Worm (Caenorhabditis elegans) whole organism, L4 larva: Measurements from ENCODE around the gene got-1.2.
A peak's percentile ranks its signal among the peaks of the same experiment; 100 is the strongest.

Source experiments
- D1046.2 ChIP-seq: fragments of 200-800 bp; sonication (Bioruptor generic); IDR thresholded peaks from 2 replicates; pipeline ENCODE4 v1.3.6; 2022; ENCODE audit warnings: missing genetic modification characterization, missing compliant biosample characterization
- F10B5.3 ChIP-seq: sonication (generic microtip); optimal IDR thresholded peaks from 2 replicates; lab custom pipeline; 2016; ENCODE audit warnings: mild to moderate bottlenecking, missing genetic modification characterization, missing compliant biosample characterization
- F44E2.7 ChIP-seq: fragments of 200-800 bp; sonication (Bioruptor generic); IDR thresholded peaks from 2 replicates; pipeline ENCODE4 v2.1.2; 2022; ENCODE audit warnings: missing genetic modification characterization, missing compliant biosample characterization
- F49E8.2 ChIP-seq: sonication (generic microtip); optimal IDR thresholded peaks from 2 replicates; lab custom pipeline; 2016; ENCODE audit warnings: missing compliant biosample characterization, mild to moderate bottlenecking, missing genetic modification characterization, borderline replicate concordance
- T26A8.4 ChIP-seq: fragments of 200-800 bp; sonication (Bioruptor generic); IDR thresholded peaks from 2 replicates; pipeline ENCODE4 v1.3.6; 2022; ENCODE audit warnings: missing genetic modification characterization, missing compliant biosample characterization
- Y105C5A.15 ChIP-seq: fragments of 200-800 bp; sonication (Bioruptor generic); IDR thresholded peaks from 2 replicates; pipeline ENCODE4 v1.3.6; 2022; ENCODE audit warnings: missing genetic modification characterization, missing compliant biosample characterization
- Y48G9A.11 ChIP-seq: fragments of 200-800 bp; sonication (Bioruptor generic); IDR thresholded peaks from 2 replicates; pipeline ENCODE4 v1.3.6; 2022; ENCODE audit warnings: missing genetic modification reagents, missing genetic modification characterization, missing compliant biosample characterization
- Y5F2A.4 ChIP-seq: fragments of 200-800 bp; sonication (Bioruptor generic); optimal IDR thresholded peaks from 2 replicates; lab custom pipeline; 2018; ENCODE audit warnings: mild to moderate bottlenecking, missing genetic modification characterization, missing compliant biosample characterization
- aha-1 ChIP-seq: fragments of 150-350 bp; peaks from one replicate; lab custom pipeline; 2014; ENCODE audit warnings: missing biosample characterization, missing genetic modification characterization
- ceh-32 ChIP-seq: sonication (generic microtip); optimal IDR thresholded peaks from 2 replicates; lab custom pipeline; 2016; ENCODE audit warnings: mild to moderate bottlenecking, missing genetic modification characterization, missing compliant biosample characterization; ENCODE audit not compliant: poor library complexity
- ceh-82 ChIP-seq: sonication (generic microtip); optimal IDR thresholded peaks from 2 replicates; lab custom pipeline; 2017; ENCODE audit warnings: missing biosample characterization, missing genetic modification characterization
- ces-1 ChIP-seq: fragments of 150-350 bp; sonication (generic microtip); optimal IDR thresholded peaks from 4 replicates; lab custom pipeline; 2014; ENCODE audit warnings: missing biosample characterization, missing genetic modification reagents, missing genetic modification characterization
- cey-2 ChIP-seq: sonication (generic microtip); optimal IDR thresholded peaks from 3 replicates; lab custom pipeline; 2017; ENCODE audit warnings: missing genetic modification characterization, mild to moderate bottlenecking, missing compliant biosample characterization, antibody characterized with exemption, borderline replicate concordance; ENCODE audit not compliant: insufficient read depth
- daf-12 ChIP-seq: fragments of 150-350 bp; optimal IDR thresholded peaks from 2 replicates; lab custom pipeline; 2014; ENCODE audit warnings: missing biosample characterization, missing genetic modification reagents, missing genetic modification characterization
- daf-16 ChIP-seq, 3 experiments: sonication (generic microtip); optimal IDR thresholded peaks; 2 replicates each; lab custom pipeline; 2016 to 2017; ENCODE audit warnings: missing genetic modification characterization in 3 of 3, missing genetic modification reagents in 3 of 3, mild to moderate bottlenecking in 2 of 3, missing compliant biosample characterization in 2 of 3, missing biosample characterization in 1 of 3, moderate library complexity in 1 of 3
- daf-19 ChIP-seq: fragments of 200-800 bp; sonication (Bioruptor generic); conservative IDR thresholded peaks from 2 replicates; pipeline ENCODE4 v1.3.6; 2022; ENCODE audit warnings: missing genetic modification characterization, missing compliant biosample characterization
- dmd-6 ChIP-seq: fragments of 200-800 bp; sonication (Bioruptor generic); IDR thresholded peaks from 2 replicates; pipeline ENCODE4 v1.3.6; 2022; ENCODE audit warnings: missing genetic modification reagents, missing genetic modification characterization, missing compliant biosample characterization
- dpl-1 ChIP-seq: fragments of 150-350 bp; optimal IDR thresholded peaks from 2 replicates; lab custom pipeline; 2014; ENCODE audit warnings: missing biosample characterization, missing genetic modification reagents, missing genetic modification characterization
- egl-27 ChIP-seq: sonication (generic microtip); optimal IDR thresholded peaks from 3 replicates; lab custom pipeline; 2017; ENCODE audit warnings: missing biosample characterization, missing genetic modification reagents, missing genetic modification characterization
- egl-43 ChIP-seq: fragments of 200-800 bp; sonication (Bioruptor generic); IDR thresholded peaks from 2 replicates; pipeline ENCODE4 v1.3.6; 2022; ENCODE audit warnings: missing genetic modification reagents, missing genetic modification characterization, missing compliant biosample characterization
- gei-8 ChIP-seq: fragments of 200-800 bp; sonication (Bioruptor generic); optimal IDR thresholded peaks from 2 replicates; lab custom pipeline; 2018; ENCODE audit warnings: mild to moderate bottlenecking, missing genetic modification characterization, missing compliant biosample characterization
- hif-1 ChIP-seq, 2 experiments: sonication (generic microtip); optimal IDR thresholded peaks; 2 replicates each; lab custom pipeline; 2016 to 2017; ENCODE audit warnings: missing compliant biosample characterization in 2 of 2, missing genetic modification characterization in 2 of 2, missing genetic modification reagents in 2 of 2, missing genotype in 2 of 2, mild to moderate bottlenecking in 1 of 2
- hlh-11 ChIP-seq: fragments of 200-800 bp; sonication (Bioruptor generic); optimal IDR thresholded peaks from 2 replicates; lab custom pipeline; 2018; ENCODE audit warnings: mild to moderate bottlenecking, missing genetic modification characterization, missing compliant biosample characterization
- hmg-1.1 ChIP-seq: fragments of 200-800 bp; sonication (Bioruptor generic); IDR thresholded peaks from 2 replicates; pipeline ENCODE4 v1.3.6; 2022; ENCODE audit warnings: missing genetic modification reagents, missing genetic modification characterization, missing compliant biosample characterization
- lin-13 ChIP-seq: fragments of 150-350 bp; optimal IDR thresholded peaks from 2 replicates; lab custom pipeline; 2014; ENCODE audit warnings: missing biosample characterization, missing genetic modification reagents, missing genetic modification characterization
- lir-3 ChIP-seq: sonication (generic microtip); optimal IDR thresholded peaks from 2 replicates; lab custom pipeline; 2016; ENCODE audit warnings: mild to moderate bottlenecking, missing genetic modification characterization, missing compliant biosample characterization
- madf-9 ChIP-seq: fragments of 200-800 bp; sonication (Bioruptor generic); conservative IDR thresholded peaks from 2 replicates; pipeline ENCODE4 v1.3.6; 2022; ENCODE audit warnings: missing genetic modification reagents, missing genetic modification characterization, missing compliant biosample characterization
- nhr-102 ChIP-seq: sonication (generic microtip); optimal IDR thresholded peaks from 2 replicates; lab custom pipeline; 2016; ENCODE audit warnings: mild to moderate bottlenecking, missing genetic modification characterization, moderate library complexity, missing compliant biosample characterization
- nhr-48 ChIP-seq: sonication (generic microtip); optimal IDR thresholded peaks from 2 replicates; lab custom pipeline; 2016; ENCODE audit warnings: mild to moderate bottlenecking, missing genetic modification characterization, missing compliant biosample characterization
- nhr-77 ChIP-seq: fragments of 150-350 bp; optimal IDR thresholded peaks from 2 replicates; lab custom pipeline; 2014; ENCODE audit warnings: missing biosample characterization, missing genetic modification characterization
- php-3 ChIP-seq: fragments of 200-800 bp; sonication (Bioruptor generic); IDR thresholded peaks from 2 replicates; pipeline ENCODE4 v1.3.6; 2022; ENCODE audit warnings: missing genetic modification reagents, missing genetic modification characterization, missing compliant biosample characterization
- pqm-1 ChIP-seq: sonication (generic microtip); optimal IDR thresholded peaks from 2 replicates; lab custom pipeline; 2017; ENCODE audit warnings: missing biosample characterization, missing genetic modification characterization
- set-16 ChIP-seq: fragments of 200-800 bp; sonication (Bioruptor generic); IDR thresholded peaks from 2 replicates; pipeline ENCODE4 v1.3.6; 2022; ENCODE audit warnings: missing genetic modification reagents, missing genetic modification characterization, missing compliant biosample characterization
- unc-39 ChIP-seq: sonication (generic microtip); optimal IDR thresholded peaks from 2 replicates; lab custom pipeline; 2017; ENCODE audit warnings: missing biosample characterization, missing genetic modification characterization
- unc-62 ChIP-seq, 3 experiments: fragments of 150-350 bp in 1 of 3; sonication (generic microtip); optimal IDR thresholded peaks in 2 of 3; peaks in 1 of 3; 1 replicate in 1 of 3; 2 replicates in 2 of 3; lab custom pipeline; 2014 to 2017; ENCODE audit warnings: missing biosample characterization in 3 of 3, missing genetic modification characterization in 3 of 3, missing genetic modification reagents in 3 of 3, missing genotype in 1 of 3
- vab-7 ChIP-seq: fragments of 200-800 bp; sonication (Bioruptor generic); IDR thresholded peaks from 2 replicates; pipeline ENCODE4 v1.3.6; 2022; ENCODE audit warnings: missing genetic modification reagents, missing genetic modification characterization, missing compliant biosample characterization
- zfp-2 ChIP-seq: sonication (generic microtip); optimal IDR thresholded peaks from 2 replicates; lab custom pipeline; 2016; ENCODE audit warnings: mild to moderate bottlenecking, missing genetic modification characterization, missing compliant biosample characterization
- zip-11 ChIP-seq: fragments of 200-800 bp; sonication (Bioruptor generic); IDR thresholded peaks from 2 replicates; pipeline ENCODE4 v1.3.6; 2022; ENCODE audit warnings: missing genetic modification characterization, missing compliant biosample characterization
- ztf-11 ChIP-seq: fragments of 150-350 bp; optimal IDR thresholded peaks from 2 replicates; lab custom pipeline; 2014; ENCODE audit warnings: missing biosample characterization, missing genetic modification characterization

Gene got-1.2

DNA sequence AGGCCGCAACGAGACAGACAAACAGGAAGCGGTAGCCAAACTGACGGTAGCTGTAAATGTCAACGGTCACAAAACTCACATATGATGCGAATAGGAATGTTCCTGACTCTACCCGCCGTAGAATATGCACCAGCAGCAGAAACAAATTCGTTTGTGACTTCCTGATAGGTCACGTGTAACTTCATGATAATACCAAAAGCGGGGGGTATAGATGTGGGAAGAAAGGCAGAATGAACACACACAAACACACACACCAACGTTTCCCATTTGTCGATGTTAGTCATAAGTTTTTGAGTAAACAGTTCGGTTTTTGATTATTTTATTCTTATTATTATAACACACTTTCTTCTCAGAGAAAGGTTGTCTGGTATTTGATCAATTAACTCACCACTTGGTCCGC is 20.2 kb upstream of the got-1.2 start (continued):
- peak; percentile 34 for TF ChIP-seq pqm-1
- no peak for TF ChIP-seq Y105C5A.15 (GFP tag; lab: Robert Waterston, UW)
- TF ChIP-seq dpl-1 (GFP tag; lab: Kevin White, UChicago) = no peak
- no peak for TF ChIP-seq zip-11 (GFP tag; lab: Robert Waterston, UW)
- peak; percentile 79 for TF ChIP-seq nhr-77 (tag; lab: Kevin White, UChicago)
- TF ChIP-seq Y5F2A.4 (GFP tag; lab: Kevin White, UChicago) = no peak
- TF ChIP-seq madf-9 (GFP tag; lab: Robert Waterston, UW) = no peak
- no peak for TF ChIP-seq hmg-1.1 (GFP tag; lab: Robert Waterston, UW)
- no peak for TF ChIP-seq D1046.2 (GFP tag; lab: Robert Waterston, UW)
- TF ChIP-seq ztf-11 = no peak
- no peak for TF ChIP-seq F49E8.2

DNA sequence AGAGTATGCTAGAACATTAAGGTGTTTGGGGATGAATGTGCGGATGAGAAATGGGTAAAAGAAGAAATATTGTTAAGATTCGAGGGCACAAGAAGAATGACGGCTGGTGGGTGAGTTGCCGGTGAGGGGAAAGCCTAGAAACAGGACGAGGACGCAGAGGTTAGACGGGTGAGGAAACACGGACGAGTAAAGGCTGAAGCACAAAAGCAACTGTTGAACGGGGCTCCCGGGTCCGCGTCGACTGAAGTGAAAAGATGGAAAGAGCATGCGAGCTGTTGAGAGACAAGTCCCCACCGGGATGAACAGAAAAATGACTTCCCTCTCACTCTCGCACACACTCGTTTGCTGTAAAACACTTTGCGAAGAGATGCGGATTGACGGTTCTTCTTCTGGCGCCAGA is 19.0 kb upstream of the got-1.2 start:
- TF ChIP-seq set-16 (0 out of 2 replicates have a peak, but pooled peaks have one; percentile 18), daf-19 (GFP tag; lab: Robert Waterston, UW) (no peak), F44E2.7 (GFP tag; lab: Robert Waterston, UW) (no peak), lin-13 (no peak), unc-62 (GFP tag; optimal IDR thresholded peaks at IDR 0.05 in 1 of 2; lab: Kevin White, UChicago) (no peak), unc-62 (tag; optimal IDR thresholded peaks at IDR 0.05; lab: Kevin White, UChicago) (no peak), hlh-11 (tag; lab: Kevin White, UChicago) (peak; percentile 24), egl-43 (GFP tag; lab: Robert Waterston, UW) (no peak)

DNA sequence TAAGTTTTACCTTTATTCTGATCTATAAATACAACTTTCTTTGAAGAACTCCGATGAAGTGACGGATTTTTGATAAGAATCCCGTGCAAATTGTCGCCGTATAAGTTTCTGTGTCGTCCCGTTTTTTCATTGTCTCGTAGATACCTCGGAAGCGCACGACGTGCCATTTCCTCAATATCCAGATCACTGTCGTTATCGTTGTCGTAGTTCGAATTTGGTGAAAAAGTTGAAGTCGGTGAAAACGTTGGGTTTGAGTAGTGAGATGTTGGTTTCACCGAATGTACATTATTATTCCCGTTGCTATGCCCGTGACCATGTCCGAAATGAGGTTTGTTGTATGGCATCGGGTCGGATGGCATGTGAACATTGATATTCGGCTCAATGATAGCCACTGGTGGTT is 16.8 kb upstream of the got-1.2 start:
- peak; percentile 95 for TF ChIP-seq aha-1
- TF ChIP-seq ceh-32 (tag; lab: Kevin White, UChicago) = no peak
- TF ChIP-seq hif-1 (tag; optimal IDR thresholded peaks at IDR 0.05; lab: Kevin White, UChicago) = no peak

DNA sequence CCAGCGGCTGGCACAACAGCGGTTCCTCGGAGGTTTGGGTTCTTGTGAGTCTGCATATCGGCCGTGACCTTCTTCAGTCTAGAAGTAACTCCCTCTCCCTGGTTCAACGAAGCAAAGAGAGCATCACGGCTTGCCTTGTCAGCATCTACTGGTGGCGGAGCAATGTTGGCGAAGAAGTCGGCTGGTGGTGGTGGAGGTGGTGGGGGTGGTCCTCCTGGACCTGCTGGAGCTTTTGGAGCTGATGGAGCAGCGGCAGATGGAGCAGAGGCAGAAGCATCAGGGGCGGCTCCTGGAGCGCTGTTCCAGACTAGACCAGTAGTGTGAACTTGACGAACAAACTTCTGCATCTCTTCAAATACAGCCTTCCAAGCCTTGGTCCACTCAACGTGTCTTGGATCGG is 15.6 kb upstream of the got-1.2 start:
- TF ChIP-seq daf-12 (tag; lab: Kevin White, UChicago) (no peak), ces-1 (GFP tag; lab: Kevin White, UChicago) (no peak), F10B5.3 (no peak), zfp-2 (tag; lab: Kevin White, UChicago) (no peak), egl-43 (GFP tag; lab: Robert Waterston, UW) (no peak), egl-27 (tag; lab: Kevin White, UChicago) (no peak), lir-3 (no peak), cey-2 (no peak), aha-1 (peak; percentile 13), F44E2.7 (GFP tag; lab: Robert Waterston, UW) (no peak), nhr-48 (tag; lab: Kevin White, UChicago) (no peak), Y48G9A.11 (no peak), ceh-82 (tag; lab: Kevin White, UChicago) (no peak), vab-7 (GFP tag; lab: Robert Waterston, UW) (no peak), set-16 (peak; percentile 95), ztf-11 (no peak), nhr-102 (tag; lab: Kevin White, UChicago) (no peak)
- TF ChIP-seq, all 104 proteins: peak for 2

DNA sequence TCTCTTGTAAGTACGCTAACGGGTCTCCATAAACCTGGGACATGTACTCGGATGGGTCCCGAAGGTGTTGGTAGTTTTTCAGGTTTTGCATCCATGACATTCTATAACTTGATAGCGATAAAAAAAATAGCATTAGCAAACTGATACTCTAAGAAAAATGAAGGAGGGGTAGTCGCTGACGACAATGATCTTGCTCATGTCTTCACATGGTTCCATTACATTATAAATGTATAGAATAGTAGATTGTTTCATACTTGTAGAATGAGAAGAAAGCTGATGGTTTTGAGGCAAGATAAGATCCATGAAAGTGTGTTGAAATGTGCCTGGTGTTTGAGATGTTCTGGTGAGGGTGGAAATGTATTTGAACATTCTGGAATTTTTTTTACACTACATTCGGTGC is 14.1 kb upstream of the got-1.2 start, which contains the start of gene mec-4:
Gene mec-4 (minus strand): TSS at position 101 of the 400 bp plus-strand sequence.
- TF ChIP-seq zfp-2 (tag; lab: Kevin White, UChicago) = no peak
- no peak for TF ChIP-seq gei-8 (GFP tag; lab: Kevin White, UChicago)
- no peak for TF ChIP-seq egl-27 (tag; lab: Kevin White, UChicago)
- peak in 1 of 2 experiments; percentile 37 for TF ChIP-seq daf-16 (GFP tag; optimal IDR thresholded peaks at IDR 0.05; lab: Kevin White, UChicago)
- TF ChIP-seq daf-16 (tag; optimal IDR thresholded peaks at IDR 0.05; lab: Kevin White, UChicago) = no peak
- no peak for TF ChIP-seq php-3 (GFP tag; lab: Robert Waterston, UW)
- no peak for TF ChIP-seq dmd-6
- TF ChIP-seq unc-39 = no peak
- TF ChIP-seq T26A8.4 (GFP tag; lab: Robert Waterston, UW) = no peak
